Fruit fly (Drosophila melanogaster): ENCODE results near the gene CG4598.

Gene CG4598

DNA sequence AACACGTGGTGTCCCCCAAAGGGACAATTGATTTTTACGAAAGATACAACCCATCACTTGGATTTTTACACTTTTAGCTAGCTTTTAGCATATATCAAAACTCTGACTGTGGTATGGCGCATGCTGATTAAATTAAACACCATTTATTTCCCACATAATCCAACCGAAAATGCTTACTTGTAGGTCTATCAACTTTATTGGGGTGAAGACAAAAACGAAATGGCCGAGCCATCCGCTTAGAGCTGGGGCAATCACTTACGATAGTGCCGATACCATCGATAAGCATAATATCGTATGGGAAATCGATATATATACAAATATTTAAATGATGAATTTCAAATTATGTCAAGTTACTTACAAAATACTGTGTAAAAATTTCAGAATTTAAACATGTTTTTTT, 21.1 kb upstream of the CG4598 start, which contains the start of gene RpS2 (continued):
- TF ChIP-seq cwo (GFP tag; optimal IDR thresholded peaks at IDR 0.05) (no peak), NK7.1 (GFP tag; optimal IDR thresholded peaks at IDR 0.05) (no peak), CG16779 (GFP tag; IDR thresholded peaks at IDR 0.05) (no peak), vfl (GFP tag; optimal IDR thresholded peaks at IDR 0.05) (peak; percentile 33), sob (GFP tag; IDR thresholded peaks at IDR 0.05) (peak; percentile 65), sug (tag; optimal IDR thresholded peaks at IDR 0.05) (peak; percentile 26), ken (GFP tag; IDR thresholded peaks at IDR 0.05) (no peak), bbx (GFP tag; IDR thresholded peaks at IDR 0.05; ENCODE audit: partially characterized antibody) (peak; percentile 100), Kr (GFP tag; optimal IDR thresholded peaks at IDR 0.05) (no peak), CG34376 (GFP tag; optimal IDR thresholded peaks at IDR 0.05) (peak; percentile 50), cg (GFP tag; optimal IDR thresholded peaks at IDR 0.05) (no peak), Hey (tag; optimal IDR thresholded peaks at IDR 0.05) (no peak), CG1832 (GFP tag; optimal IDR thresholded peaks at IDR 0.05) (no peak), lbe (GFP tag; optimal IDR thresholded peaks at IDR 0.05) (peak; percentile 69), Dip2 (GFP tag; IDR thresholded peaks at IDR 0.05) (no peak), corto (GFP tag; optimal IDR thresholded peaks at IDR 0.05) (no peak), D19B (GFP tag; optimal IDR thresholded peaks at IDR 0.05) (no peak), Lpt (GFP tag; optimal IDR thresholded peaks at IDR 0.05) (no peak), Atf-2 (GFP tag; optimal IDR thresholded peaks at IDR 0.05) (no peak), CG4328 (GFP tag; optimal IDR thresholded peaks at IDR 0.05) (peak; percentile 3), CG13123 (GFP tag; optimal IDR thresholded peaks at IDR 0.05) (peak; percentile 36), Neu2 (GFP tag; optimal IDR thresholded peaks at IDR 0.05; ENCODE audit: borderline replicate concordance) (no peak), Doc2 (GFP tag; IDR thresholded peaks at IDR 0.05) (no peak), CG3838 (GFP tag; optimal IDR thresholded peaks at IDR 0.05) (no peak), Sin3A (optimal IDR thresholded peaks at IDR 0.05) (peak; percentile 10), Bdp1 (GFP tag; optimal IDR thresholded peaks at IDR 0.05) (no peak), lilli (GFP tag; optimal IDR thresholded peaks at IDR 0.05) (peak; percentile 54), shn (GFP tag; optimal IDR thresholded peaks at IDR 0.05) (no peak), CG12219 (GFP tag; optimal IDR thresholded peaks at IDR 0.05) (peak; percentile 3), CG8944 (GFP tag; optimal IDR thresholded peaks at IDR 0.05) (no peak), CG1024 (GFP tag; IDR thresholded peaks at IDR 0.05) (no peak), CG15514 (GFP tag; optimal IDR thresholded peaks at IDR 0.05) (peak; percentile 71), kay (GFP tag; optimal IDR thresholded peaks at IDR 0.05) (no peak), jigr1 (GFP tag; IDR thresholded peaks at IDR 0.05) (peak; percentile 18; the same call in 1 of the 3 replicates), CG15479 (GFP tag; optimal IDR thresholded peaks at IDR 0.05) (no peak), CG11696 (GFP tag; IDR thresholded peaks at IDR 0.05) (no peak), luna (GFP tag; optimal IDR thresholded peaks at IDR 0.05) (no peak), CG11085 (GFP tag; IDR thresholded peaks at IDR 0.05) (no peak), Deaf1 (tag; optimal IDR thresholded peaks at IDR 0.05) (no peak), pros (GFP tag; optimal IDR thresholded peaks at IDR 0.05) (no peak), CG31388 (GFP tag; optimal IDR thresholded peaks at IDR 0.05) (no peak), sens-2 (GFP tag; IDR thresholded peaks at IDR 0.05) (no peak), dysf (GFP tag; IDR thresholded peaks at IDR 0.05) (no peak), fd102C (GFP tag; optimal IDR thresholded peaks at IDR 0.05) (peak; percentile 22), CG10321 (GFP tag; IDR thresholded peaks at IDR 0.05) (no peak; the same call in 1 of the 2 replicates), CG14710 (tag; optimal IDR thresholded peaks at IDR 0.05) (peak; percentile 57), tin (GFP tag; optimal IDR thresholded peaks at IDR 0.05) (no peak), crol (GFP tag; IDR thresholded peaks at IDR 0.05) (no peak), CG2199 (GFP tag; IDR thresholded peaks at IDR 0.05) (no peak), ttk (GFP tag; IDR thresholded peaks at IDR 0.05) (no peak), CG7963 (GFP tag; IDR thresholded peaks at IDR 0.05; ENCODE audit: partially characterized antibody) (peak; percentile 99), CG1792 (GFP tag; optimal IDR thresholded peaks at IDR 0.05) (no peak), Chrac-16 (GFP tag; optimal IDR thresholded peaks at IDR 0.05) (peak; percentile 21)

Measured in whole organism, embryonic.